Fruit fly (Drosophila melanogaster) Kc167 (cell line): Measurements from ENCODE around the gene Jon99Fi.

Experiments used
- Myc ChIP-seq: fragments of >200 bp; optimal IDR thresholded peaks from 2 replicates; lab custom pipeline; 2017; ENCODE audit warnings: missing external identifiers
- h ChIP-seq: fragments of >200 bp; optimal IDR thresholded peaks from 3 replicates; lab custom pipeline; 2018; ENCODE audit warnings: missing external identifiers
- insv ChIP-seq: fragments of >200 bp; optimal IDR thresholded peaks from 3 replicates; lab custom pipeline; 2018; ENCODE audit warnings: missing external identifiers
- psq ChIP-seq: fragments of >200 bp; optimal IDR thresholded peaks from 2 replicates; lab custom pipeline; 2017; ENCODE audit warnings: missing external identifiers
- ttk ChIP-seq: sonication (Bioruptor generic); optimal IDR thresholded peaks from 2 replicates; lab custom pipeline; 2017; ENCODE audit warnings: missing external identifiers

- TF ChIP-seq psq (no peak), h (lab: Kevin White, UChicago) (no peak), insv (lab: Kevin White, UChicago) (no peak), Myc (lab: Kevin White, UChicago) (no peak), ttk (lab: Kevin White, UChicago) (no peak)
Observed at dm6 chr3R:30461608-30462243, 27.0 kb upstream of the Jon99Fi start.
